Worm (Caenorhabditis elegans) whole organism, L1 larva: ENCODE measurements around the gene M153.5.

ENCODE experiments used
- C16A3.4 ChIP-seq: fragments of 150-350 bp; optimal IDR thresholded peaks from 2 replicates; lab custom pipeline; 2014; ENCODE audit warnings: missing biosample characterization, missing genetic modification characterization
- F16B12.6 ChIP-seq: fragments of 150-350 bp; optimal IDR thresholded peaks from 2 replicates; lab custom pipeline; 2014; ENCODE audit warnings: missing biosample characterization, missing genetic modification characterization
- aha-1 ChIP-seq: fragments of 150-350 bp; optimal IDR thresholded peaks from 2 replicates; lab custom pipeline; 2014; ENCODE audit warnings: missing biosample characterization, missing genetic modification characterization
- ama-1 ChIP-seq: fragments of 150-350 bp; optimal IDR thresholded peaks from 2 replicates; lab custom pipeline; 2014
- blmp-1 ChIP-seq: fragments of 150-350 bp; optimal IDR thresholded peaks from 2 replicates; lab custom pipeline; 2014; ENCODE audit warnings: missing biosample characterization, missing genetic modification characterization
- ceh-8 ChIP-seq: fragments of 200-800 bp; sonication (Bioruptor generic); optimal IDR thresholded peaks from 2 replicates; lab custom pipeline; 2018; ENCODE audit warnings: mild to moderate bottlenecking, missing genetic modification characterization, moderate library complexity, missing compliant biosample characterization
- ceh-82 ChIP-seq, 3 experiments: fragments of 150-350 bp in 1 of 3; sonication (generic microtip) in 2 of 3; optimal IDR thresholded peaks; 2 replicates each; lab custom pipeline; 2014 to 2017; ENCODE audit warnings: missing biosample characterization in 3 of 3, missing genetic modification characterization in 3 of 3
- ceh-88 ChIP-seq: fragments of 200-800 bp; sonication (Bioruptor generic); IDR thresholded peaks from 2 replicates; pipeline ENCODE4 v1.3.6; 2022; ENCODE audit warnings: missing genetic modification characterization, missing compliant biosample characterization
- ces-1 ChIP-seq: fragments of 150-350 bp; optimal IDR thresholded peaks from 2 replicates; lab custom pipeline; 2014; ENCODE audit warnings: missing biosample characterization, missing genetic modification reagents, missing genetic modification characterization
- dsc-1 ChIP-seq: sonication (generic microtip); optimal IDR thresholded peaks from 2 replicates; lab custom pipeline; 2016; ENCODE audit warnings: mild to moderate bottlenecking, missing genetic modification characterization, missing compliant biosample characterization
- efl-1 ChIP-seq, 4 experiments: fragments of 150-350 bp; optimal IDR thresholded peaks in 3 of 4; peaks in 1 of 4; 1 replicate in 1 of 4; 2 replicates in 3 of 4; lab custom pipeline; 2014; ENCODE audit warnings: missing biosample characterization in 2 of 4, missing genetic modification characterization in 2 of 4, missing genetic modification reagents in 2 of 4
- egl-13 ChIP-seq: sonication (generic microtip); optimal IDR thresholded peaks from 2 replicates; lab custom pipeline; 2016; ENCODE audit warnings: missing genotype, missing genetic modification reagents, missing genetic modification characterization, missing compliant biosample characterization
- egl-27 ChIP-seq, 2 experiments: fragments of 150-350 bp in 1 of 2; sonication (generic microtip); optimal IDR thresholded peaks; 3 replicates each; lab custom pipeline; 2017 to 2018; ENCODE audit warnings: missing biosample characterization in 2 of 2, missing genetic modification characterization in 2 of 2, missing genetic modification reagents in 2 of 2
- elt-2 ChIP-seq: sonication (generic microtip); optimal IDR thresholded peaks from 2 replicates; lab custom pipeline; 2016; ENCODE audit warnings: missing genetic modification characterization, mild to moderate bottlenecking, inconsistent platforms, missing compliant biosample characterization, missing genetic modification reagents
- elt-3 ChIP-seq, 6 experiments: fragments of 150-350 bp in 1 of 6; sonication (generic microtip); optimal IDR thresholded peaks; 2 replicates each; lab custom pipeline; 2017 to 2018; ENCODE audit warnings: missing biosample characterization in 6 of 6, missing genetic modification characterization in 6 of 6, inconsistent platforms in 1 of 6
- fkh-8 ChIP-seq: sonication (generic microtip); optimal IDR thresholded peaks from 2 replicates; lab custom pipeline; 2016; ENCODE audit warnings: mild to moderate bottlenecking, missing genetic modification characterization, missing compliant biosample characterization
- fos-1 ChIP-seq: fragments of 150-350 bp; optimal IDR thresholded peaks from 2 replicates; lab custom pipeline; 2014; ENCODE audit warnings: missing biosample characterization, missing genetic modification characterization
- grh-1 ChIP-seq: fragments of 200-800 bp; sonication (Bioruptor generic); IDR thresholded peaks from 2 replicates; pipeline ENCODE4 v1.3.6; 2022; ENCODE audit warnings: missing genetic modification reagents, missing genetic modification characterization, missing compliant biosample characterization
- irx-1 ChIP-seq: sonication (generic microtip); optimal IDR thresholded peaks from 2 replicates; lab custom pipeline; 2016; ENCODE audit warnings: missing genetic modification characterization, missing compliant biosample characterization
- lin-14 ChIP-seq: fragments of 200-800 bp; sonication (Bioruptor generic); optimal IDR thresholded peaks from 2 replicates; lab custom pipeline; 2018; ENCODE audit warnings: mild to moderate bottlenecking, missing genetic modification characterization, moderate library complexity, missing compliant biosample characterization
- lin-15B ChIP-seq: fragments of 150-350 bp; sonication (generic microtip); optimal IDR thresholded peaks from 3 replicates; lab custom pipeline; 2014; ENCODE audit warnings: missing biosample characterization, missing genetic modification characterization
- lin-35 ChIP-seq, 2 experiments: fragments of 150-350 bp; optimal IDR thresholded peaks; 2 replicates each; lab custom pipeline; 2014; ENCODE audit warnings: missing biosample characterization in 2 of 2, missing genetic modification characterization in 2 of 2, missing genetic modification reagents in 2 of 2
- lin-39 ChIP-seq: fragments of 150-350 bp; optimal IDR thresholded peaks from 2 replicates; lab custom pipeline; 2014; ENCODE audit warnings: missing biosample characterization, missing genetic modification reagents, missing genetic modification characterization
- mep-1 ChIP-seq: fragments of 150-350 bp; optimal IDR thresholded peaks from 2 replicates; lab custom pipeline; 2014; ENCODE audit warnings: missing biosample characterization, missing genetic modification characterization
- nhr-47 ChIP-seq: sonication (generic microtip); optimal IDR thresholded peaks from 2 replicates; lab custom pipeline; 2016; ENCODE audit warnings: mild to moderate bottlenecking, missing genetic modification characterization, moderate library complexity, missing compliant biosample characterization
- nhr-71 ChIP-seq: sonication (generic microtip); optimal IDR thresholded peaks from 2 replicates; lab custom pipeline; 2016; ENCODE audit warnings: mild to moderate bottlenecking, missing genetic modification characterization, moderate library complexity, missing compliant biosample characterization
- nhr-77 ChIP-seq: fragments of 150-350 bp; optimal IDR thresholded peaks from 2 replicates; lab custom pipeline; 2014; ENCODE audit warnings: missing biosample characterization, missing genetic modification characterization
- nhr-85 ChIP-seq: sonication (generic microtip); peaks from one replicate; lab custom pipeline; 2016; ENCODE audit warnings: missing genetic modification characterization, inconsistent platforms, missing compliant biosample characterization
- nhr-90 ChIP-seq: sonication (generic microtip); optimal IDR thresholded peaks from 2 replicates; lab custom pipeline; 2016; ENCODE audit warnings: mild to moderate bottlenecking, missing genetic modification characterization, missing compliant biosample characterization; ENCODE audit not compliant: poor library complexity
- rnt-1 ChIP-seq: sonication (generic microtip); optimal IDR thresholded peaks from 2 replicates; lab custom pipeline; 2016; ENCODE audit warnings: mild to moderate bottlenecking, missing genetic modification characterization, moderate library complexity, missing compliant biosample characterization
- sup-37 ChIP-seq: fragments of 200-800 bp; sonication (Bioruptor generic); optimal IDR thresholded peaks from 2 replicates; lab custom pipeline; 2018; ENCODE audit warnings: mild to moderate bottlenecking, missing genetic modification characterization, missing compliant biosample characterization
- tbx-2 ChIP-seq: sonication (generic microtip); optimal IDR thresholded peaks from 2 replicates; lab custom pipeline; 2016; ENCODE audit warnings: missing genetic modification characterization, missing compliant biosample characterization
- unc-130 ChIP-seq: fragments of 150-350 bp; optimal IDR thresholded peaks from 2 replicates; lab custom pipeline; 2017; ENCODE audit warnings: missing biosample characterization, missing genetic modification characterization, inconsistent platforms
- unc-30 ChIP-seq: sonication (generic microtip); optimal IDR thresholded peaks from 2 replicates; lab custom pipeline; 2017; ENCODE audit warnings: missing biosample characterization, missing genetic modification characterization
- unc-62 ChIP-seq: fragments of 150-350 bp; optimal IDR thresholded peaks from 2 replicates; lab custom pipeline; 2014; ENCODE audit warnings: missing biosample characterization, missing genetic modification reagents, missing genetic modification characterization
- xbp-1 ChIP-seq: sonication (generic microtip); optimal IDR thresholded peaks from 2 replicates; lab custom pipeline; 2016; ENCODE audit warnings: missing genetic modification characterization, missing compliant biosample characterization
- ztf-11 ChIP-seq, 2 experiments: sonication (generic microtip); optimal IDR thresholded peaks; 2 replicates each; lab custom pipeline; 2016 to 2017; ENCODE audit warnings: missing genetic modification characterization in 2 of 2, missing biosample characterization in 1 of 2, missing compliant biosample characterization in 1 of 2
- ztf-4 ChIP-seq: fragments of 150-350 bp; optimal IDR thresholded peaks from 2 replicates; lab custom pipeline; 2014; ENCODE audit warnings: missing biosample characterization, missing genetic modification characterization

The M153.5 gene

ce11 chrX:12142569-12142968, 1.2 kb upstream of the M153.5 start, which contains the start of gene M153.3:
M153.3 (plus strand) TSS chrX:12142869.
- no peak for TF ChIP-seq mep-1 (tag; lab: Kevin White, UChicago)
- TF ChIP-seq sup-37 (GFP tag; lab: Kevin White, UChicago): no peak
- no peak for TF ChIP-seq unc-130
- no peak for TF ChIP-seq ztf-11 (tag; optimal IDR thresholded peaks at IDR 0.05; lab: Kevin White, UChicago)
- TF ChIP-seq F16B12.6: no peak
- TF ChIP-seq fkh-8 (tag; lab: Kevin White, UChicago): no peak
- TF ChIP-seq, all 84 proteins: peak for 0

- TF ChIP-seq egl-27 (tag; optimal IDR thresholded peaks at IDR 0.05; lab: Kevin White, UChicago) (no peak), grh-1 (GFP tag; lab: Robert Waterston, UW) (no peak), fos-1 (tag; lab: Kevin White, UChicago) (no peak), rnt-1 (no peak), egl-13 (tag; lab: Kevin White, UChicago) (no peak), blmp-1 (tag; lab: Kevin White, UChicago) (peak; percentile 8), aha-1 (tag; lab: Kevin White, UChicago) (no peak), ztf-11 (tag; optimal IDR thresholded peaks at IDR 0.05; lab: Kevin White, UChicago) (no peak)
These were observed 2.1 kb downstream of the M153.5 start for ce11 chrX:12145919-12146318.

- TF ChIP-seq fkh-8 (tag; lab: Kevin White, UChicago) (no peak), lin-35 (GFP tag; optimal IDR thresholded peaks at IDR 0.05; lab: Kevin White, UChicago) (peak in 1 of 2 experiments; percentile 6), elt-3 (tag; optimal IDR thresholded peaks at IDR 0.05; lab: Kevin White, UChicago) (peak in 1 of 6 experiments; percentile 43), nhr-85 (tag; lab: Kevin White, UChicago) (no peak), elt-2 (tag; lab: Kevin White, UChicago) (peak; percentile 60), efl-1 (optimal IDR thresholded peaks at IDR 0.05; lab: Kevin White, UChicago) (no peak), efl-1 (GFP tag; optimal IDR thresholded peaks at IDR 0.05 in 1 of 2; lab: Kevin White, UChicago) (peak in 1 of 2 experiments; percentile 73)
These were observed 2.8 kb downstream of the M153.5 start, which contains the start of gene pycr-1 for ce11 chrX:12146453-12147085. pycr-1 (plus strand) TSS chrX:12146832.

- no peak for TF ChIP-seq unc-130
- no peak for TF ChIP-seq ztf-4 (tag; lab: Kevin White, UChicago)
- no peak for TF ChIP-seq nhr-77 (tag; lab: Kevin White, UChicago)
- TF ChIP-seq irx-1 (tag; lab: Kevin White, UChicago): no peak
- TF ChIP-seq ceh-88 (GFP tag; lab: Robert Waterston, UW): no peak
- no peak for TF ChIP-seq nhr-90 (tag; lab: Kevin White, UChicago)
- peak; percentile 8 for TF ChIP-seq dsc-1
- TF ChIP-seq nhr-85 (tag; lab: Kevin White, UChicago): no peak
- TF ChIP-seq lin-15B (tag; lab: Kevin White, UChicago): no peak
- TF ChIP-seq unc-62 (GFP tag; lab: Kevin White, UChicago): no peak
- TF ChIP-seq fkh-8 (tag; lab: Kevin White, UChicago): peak; percentile 91
- no peak for TF ChIP-seq ama-1
- no peak for TF ChIP-seq aha-1 (tag; lab: Kevin White, UChicago)
- TF ChIP-seq egl-27 (tag; optimal IDR thresholded peaks at IDR 0.05; lab: Kevin White, UChicago): no peak
- TF ChIP-seq lin-14 (GFP tag; lab: Kevin White, UChicago): peak; percentile 52
- no peak for TF ChIP-seq xbp-1 (tag; lab: Kevin White, UChicago)
- no peak for TF ChIP-seq lin-39 (tag; lab: Kevin White, UChicago)
- no peak for TF ChIP-seq ceh-82 (tag; optimal IDR thresholded peaks at IDR 0.05; lab: Kevin White, UChicago)
- no peak for TF ChIP-seq ceh-8
- peak; percentile 29 for TF ChIP-seq nhr-71 (tag; lab: Kevin White, UChicago)
- peak; percentile 32 for TF ChIP-seq nhr-47 (tag; lab: Kevin White, UChicago)
- no peak for TF ChIP-seq tbx-2 (tag; lab: Kevin White, UChicago)
- no peak for TF ChIP-seq C16A3.4 (tag; lab: Kevin White, UChicago)
- TF ChIP-seq unc-30 (tag; lab: Kevin White, UChicago): no peak
- no peak for TF ChIP-seq ces-1 (GFP tag; lab: Kevin White, UChicago)
- TF ChIP-seq, all 84 proteins: peak for 5
These were observed 5.9 kb downstream of the M153.5 start, which contains the start of gene znf-474 for ce11 chrX:12149638-12150137. znf-474 (plus strand) TSS chrX:12149924.
